Fruit fly (Drosophila melanogaster) whole organism, embryonic: ENCODE results near the gene CG15717.
A peak's percentile ranks its signal among the peaks of the same experiment; 100 is the strongest.

Experiments used
- B-H1 ChIP-seq: fragments of 200-800 bp; sonication (Bioruptor generic); IDR thresholded peaks from 3 replicates; pipeline ENCODE4 v1.3.6; 2022; ENCODE audit warnings: missing biosample characterization, missing genetic modification characterization
- CG10462 ChIP-seq: fragments of 200-800 bp; sonication (Bioruptor generic); optimal IDR thresholded peaks from 2 replicates; lab custom pipeline; 2016; ENCODE audit warnings: missing biosample characterization, missing genetic modification characterization
- CG11723 ChIP-seq: fragments of 200-800 bp; sonication (Bioruptor generic); optimal IDR thresholded peaks from 2 replicates; lab custom pipeline; 2017; ENCODE audit warnings: missing biosample characterization, mild to moderate bottlenecking, missing genetic modification characterization
- CG12071 ChIP-seq: fragments of 200-800 bp; sonication (Bioruptor generic); optimal IDR thresholded peaks from 3 replicates; lab custom pipeline; 2018; ENCODE audit warnings: missing biosample characterization, mild to moderate bottlenecking, missing genetic modification characterization
- CG12299 ChIP-seq: fragments of 200-800 bp; sonication (Bioruptor generic); optimal IDR thresholded peaks from 2 replicates; lab custom pipeline; 2018; ENCODE audit warnings: missing biosample characterization, mild to moderate bottlenecking, missing genetic modification characterization
- CG12769 ChIP-seq: fragments of 200-800 bp; sonication (Bioruptor generic); optimal IDR thresholded peaks from 2 replicates; lab custom pipeline; 2019; ENCODE audit warnings: missing biosample characterization, mild to moderate bottlenecking, missing genetic modification characterization, moderate library complexity
- CG15011 ChIP-seq: fragments of 200-800 bp; sonication (Bioruptor generic); optimal IDR thresholded peaks from 3 replicates; lab custom pipeline; 2018; ENCODE audit warnings: missing biosample characterization, mild to moderate bottlenecking, missing genetic modification characterization
- CG1647 ChIP-seq: fragments of 200-800 bp; sonication (Bioruptor generic); optimal IDR thresholded peaks from 3 replicates; lab custom pipeline; 2016; ENCODE audit warnings: missing biosample characterization, missing genetic modification characterization
- CG16813 ChIP-seq: fragments of 200-800 bp; sonication (Bioruptor generic); IDR thresholded peaks from 3 replicates; pipeline ENCODE4 v1.3.6; 2022; ENCODE audit warnings: missing biosample characterization, missing genetic modification characterization; ENCODE audit not compliant: partially characterized antibody
- CG2116 ChIP-seq: fragments of 200-800 bp; sonication (Bioruptor generic); optimal IDR thresholded peaks from 3 replicates; lab custom pipeline; 2018; ENCODE audit warnings: missing biosample characterization, mild to moderate bottlenecking, missing genetic modification characterization
- CG32767 ChIP-seq: fragments of 200-800 bp; sonication (Bioruptor generic); IDR thresholded peaks from 2 replicates; pipeline ENCODE4 v1.3.6; 2022; ENCODE audit warnings: missing biosample characterization, missing genetic modification characterization
- CG43689 ChIP-seq: fragments of 200-800 bp; sonication (Bioruptor generic); IDR thresholded peaks from 2 replicates; pipeline ENCODE4 v1.3.6; 2022; ENCODE audit warnings: missing biosample characterization, missing genetic modification characterization
- CG8089 ChIP-seq: fragments of 200-800 bp; sonication (Bioruptor generic); optimal IDR thresholded peaks from 3 replicates; lab custom pipeline; 2016; ENCODE audit warnings: missing biosample characterization, missing genetic modification characterization
- CG8290 ChIP-seq, 3 experiments: fragments of 200-800 bp; sonication (Bioruptor generic); optimal IDR thresholded peaks; 2 replicates each; lab custom pipeline; 2016 to 2019; ENCODE audit warnings: missing biosample characterization in 3 of 3, missing genetic modification characterization in 3 of 3, mild to moderate bottlenecking in 2 of 3, moderate library complexity in 1 of 3
- CG8924 ChIP-seq: fragments of 200-800 bp; optimal IDR thresholded peaks from 3 replicates; lab custom pipeline; 2019; ENCODE audit warnings: missing biosample characterization, mild to moderate bottlenecking, missing genetic modification characterization, moderate library complexity
- CG9609 ChIP-seq: fragments of 200-800 bp; sonication (Bioruptor generic); optimal IDR thresholded peaks from 3 replicates; lab custom pipeline; 2016; ENCODE audit warnings: missing biosample characterization, missing genetic modification characterization
- GATAe ChIP-seq: fragments of 200-800 bp; sonication (Bioruptor generic); conservative IDR thresholded peaks from 2 replicates; pipeline ENCODE4 v1.3.6; 2022; ENCODE audit warnings: missing biosample characterization, missing genetic modification characterization
- HHEX ChIP-seq: fragments of 200-800 bp; sonication (Bioruptor generic); optimal IDR thresholded peaks from 3 replicates; lab custom pipeline; 2017; ENCODE audit warnings: missing biosample characterization, mild to moderate bottlenecking, missing genetic modification characterization, missing genetic modification reagents
- Lhr ChIP-seq: fragments of 200-800 bp; sonication (Bioruptor generic); optimal IDR thresholded peaks from 3 replicates; lab custom pipeline; 2017; ENCODE audit warnings: mild to moderate bottlenecking, missing biosample characterization, missing genetic modification reagents, missing genetic modification characterization
- Nf-YA ChIP-seq: fragments of 200-800 bp; sonication (Bioruptor generic); IDR thresholded peaks from 2 replicates; pipeline ENCODE4 v1.3.6; 2022; ENCODE audit warnings: missing biosample characterization, missing genetic modification characterization
- Nf-YB ChIP-seq: fragments of 200-800 bp; sonication (Bioruptor generic); optimal IDR thresholded peaks from 3 replicates; lab custom pipeline; 2019; ENCODE audit warnings: missing biosample characterization, mild to moderate bottlenecking, missing genetic modification characterization, moderate library complexity
- Nf-YC ChIP-seq: fragments of 200-800 bp; optimal IDR thresholded peaks from 3 replicates; lab custom pipeline; 2019; ENCODE audit warnings: missing biosample characterization, mild to moderate bottlenecking, missing genetic modification characterization, moderate library complexity
- Scr ChIP-seq: fragments of 200-800 bp; sonication (Bioruptor generic); IDR thresholded peaks from 2 replicates; pipeline ENCODE4 v1.3.6; 2022; ENCODE audit warnings: missing biosample characterization, missing genetic modification characterization; ENCODE audit not compliant: partially characterized antibody
- Sin3A ChIP-seq: fragments of >200 bp; optimal IDR thresholded peaks from 2 replicates; lab custom pipeline; 2018
- Six4 ChIP-seq: fragments of 200-800 bp; sonication (Bioruptor generic); optimal IDR thresholded peaks from 2 replicates; lab custom pipeline; 2016; ENCODE audit warnings: missing biosample characterization, missing genetic modification characterization
- Xbp1 ChIP-seq: fragments of 200-800 bp; sonication (Bioruptor generic); optimal IDR thresholded peaks from 3 replicates; lab custom pipeline; 2016; ENCODE audit warnings: missing biosample characterization, mild to moderate bottlenecking, missing genetic modification characterization
- ab ChIP-seq: fragments of 200-800 bp; sonication (Bioruptor generic); optimal IDR thresholded peaks from 2 replicates; lab custom pipeline; 2016; ENCODE audit warnings: missing biosample characterization, missing genetic modification characterization
- ash1 ChIP-seq: fragments of 200-800 bp; sonication (Bioruptor generic); optimal IDR thresholded peaks from 2 replicates; lab custom pipeline; 2018; ENCODE audit warnings: missing biosample characterization, mild to moderate bottlenecking, missing genetic modification characterization
- bab2 ChIP-seq: fragments of 200-800 bp; sonication (Bioruptor generic); optimal IDR thresholded peaks from 2 replicates; lab custom pipeline; 2016; ENCODE audit warnings: missing biosample characterization, missing genetic modification characterization
- br ChIP-seq: fragments of >200 bp; optimal IDR thresholded peaks from 2 replicates; lab custom pipeline; 2017
- ci ChIP-seq: fragments of 200-800 bp; sonication (Bioruptor generic); IDR thresholded peaks from 3 replicates; pipeline ENCODE4 v1.3.6; 2022; ENCODE audit warnings: missing biosample characterization, missing genetic modification characterization
- crp ChIP-seq, 2 experiments: fragments of 200-800 bp; sonication (Bioruptor generic); optimal IDR thresholded peaks; 2 replicates in 1 of 2; 3 replicates in 1 of 2; lab custom pipeline; 2017; ENCODE audit warnings: missing biosample characterization in 2 of 2, missing genetic modification characterization in 2 of 2, mild to moderate bottlenecking in 1 of 2, moderate library complexity in 1 of 2
- dimm ChIP-seq: fragments of 200-800 bp; sonication (Bioruptor generic); IDR thresholded peaks from 2 replicates; pipeline ENCODE4 v1.3.6; 2022; ENCODE audit warnings: missing biosample characterization, missing genetic modification characterization
- dmrt99B ChIP-seq: fragments of 200-800 bp; sonication (Bioruptor generic); optimal IDR thresholded peaks from 2 replicates; lab custom pipeline; 2018; ENCODE audit warnings: missing biosample characterization, mild to moderate bottlenecking, missing genetic modification characterization, moderate library complexity
- fu2 ChIP-seq: fragments of 200-800 bp; sonication (Bioruptor generic); optimal IDR thresholded peaks from 2 replicates; lab custom pipeline; 2016; ENCODE audit warnings: missing biosample characterization, missing genetic modification characterization
- gsb-n ChIP-seq: fragments of 200-800 bp; sonication (Bioruptor generic); optimal IDR thresholded peaks from 3 replicates; lab custom pipeline; 2018; ENCODE audit warnings: missing biosample characterization, mild to moderate bottlenecking, missing genetic modification characterization
- ham ChIP-seq: fragments of 200-800 bp; sonication (Bioruptor generic); IDR thresholded peaks from 2 replicates; pipeline ENCODE4 v1.3.6; 2022; ENCODE audit warnings: missing biosample characterization, missing genetic modification characterization
- hkb ChIP-seq, 2 experiments: fragments of 200-800 bp in 1 of 2; fragments of >200 bp in 1 of 2; sonication (Bioruptor generic) in 1 of 2; IDR thresholded peaks in 1 of 2; optimal IDR thresholded peaks in 1 of 2; 2 replicates each; pipeline versions ENCODE4 v1.3.6 to Lab custom; 2017 to 2022; ENCODE audit warnings: missing biosample characterization in 1 of 2, missing genetic modification characterization in 1 of 2
- luna ChIP-seq: fragments of 200-800 bp; sonication (Bioruptor generic); optimal IDR thresholded peaks from 2 replicates; lab custom pipeline; 2016; ENCODE audit warnings: missing biosample characterization, missing genetic modification characterization
- mirr ChIP-seq: fragments of 200-800 bp; sonication (Bioruptor generic); optimal IDR thresholded peaks from 3 replicates; lab custom pipeline; 2018; ENCODE audit warnings: missing biosample characterization, mild to moderate bottlenecking, missing genetic modification characterization
- mld ChIP-seq: fragments of 200-800 bp; sonication (Bioruptor generic); IDR thresholded peaks from 3 replicates; pipeline ENCODE4 v1.3.6; 2022; ENCODE audit warnings: missing biosample characterization, missing genetic modification characterization; ENCODE audit not compliant: partially characterized antibody
- nerfin-1 ChIP-seq: fragments of 200-800 bp; sonication (Bioruptor generic); optimal IDR thresholded peaks from 3 replicates; lab custom pipeline; 2019; ENCODE audit warnings: missing biosample characterization, mild to moderate bottlenecking, missing genetic modification characterization, moderate library complexity
- pnt ChIP-seq: fragments of 200-800 bp; sonication (Bioruptor generic); optimal IDR thresholded peaks from 3 replicates; lab custom pipeline; 2016; ENCODE audit warnings: missing biosample characterization, missing genetic modification characterization
- prd ChIP-seq, 3 experiments: fragments of >200 bp in 2 of 3; fragments of 200-800 bp in 1 of 3; sonication (Bioruptor generic) in 1 of 3; optimal IDR thresholded peaks in 2 of 3; IDR thresholded peaks in 1 of 3; 2 replicates in 2 of 3; 3 replicates in 1 of 3; pipeline versions ENCODE4 v1.3.6 to Lab custom; 2017 to 2022; ENCODE audit warnings: missing biosample characterization in 1 of 3, missing genetic modification characterization in 1 of 3
- salm ChIP-seq: fragments of 200-800 bp; sonication (Bioruptor generic); optimal IDR thresholded peaks from 2 replicates; lab custom pipeline; 2018; ENCODE audit warnings: missing biosample characterization, mild to moderate bottlenecking, missing genetic modification characterization
- scrt ChIP-seq: fragments of 200-800 bp; sonication (Bioruptor generic); optimal IDR thresholded peaks from 2 replicates; lab custom pipeline; 2018; ENCODE audit warnings: missing biosample characterization, mild to moderate bottlenecking, missing genetic modification characterization, moderate library complexity
- so ChIP-seq: fragments of 200-800 bp; sonication (Bioruptor generic); IDR thresholded peaks from 3 replicates; pipeline ENCODE4 v1.3.6; 2022; ENCODE audit warnings: missing biosample characterization, missing genetic modification characterization
- sug ChIP-seq: fragments of 200-800 bp; optimal IDR thresholded peaks from 2 replicates; lab custom pipeline; 2019; ENCODE audit warnings: missing biosample characterization, mild to moderate bottlenecking, missing genetic modification characterization, moderate library complexity
- tgo ChIP-seq: fragments of 200-800 bp; sonication (Bioruptor generic); IDR thresholded peaks from 3 replicates; pipeline ENCODE4 v1.3.6; 2022; ENCODE audit warnings: missing biosample characterization, missing genetic modification characterization
- tup ChIP-seq: fragments of 200-800 bp; sonication (Bioruptor generic); optimal IDR thresholded peaks from 2 replicates; lab custom pipeline; 2016; ENCODE audit warnings: missing biosample characterization, mild to moderate bottlenecking, missing genetic modification characterization, moderate library complexity

CG15717 gene

dm6 chrX:13135702-13136101, 7.0 kb downstream of the CG15717 start (continued):
- TF ChIP-seq bab2 (GFP tag; lab: Kevin White, UChicago): peak; percentile 51
- no peak for TF ChIP-seq CG11723 (GFP tag; lab: Kevin White, UChicago)
- no peak for TF ChIP-seq scrt (GFP tag; lab: Kevin White, UChicago)
- TF ChIP-seq Xbp1 (GFP tag; lab: Kevin White, UChicago): peak; percentile 69
- no peak for TF ChIP-seq crp (GFP tag; optimal IDR thresholded peaks at IDR 0.05; lab: Kevin White, UChicago)
- TF ChIP-seq fu2: peak; percentile 5
- TF ChIP-seq CG43689 (GFP tag; lab: Robert Waterston, UW): peak; percentile 54; the same call in 1 of the 2 replicates
- TF ChIP-seq Sin3A (lab: Kevin White, UChicago): no peak
- no peak for TF ChIP-seq prd (optimal IDR thresholded peaks at IDR 0.05; lab: Kevin White, UChicago)
- TF ChIP-seq prd (GFP tag; IDR thresholded peaks at IDR 0.05; lab: Robert Waterston, UW): peak; percentile 70
- TF ChIP-seq so (GFP tag; lab: Robert Waterston, UW): peak; percentile 45; the same call in 1 of the 3 replicates
- peak; percentile 88 for TF ChIP-seq ci (GFP tag; lab: Robert Waterston, UW)
- TF ChIP-seq CG16813: no peak
- TF ChIP-seq mld (GFP tag; lab: Robert Waterston, UW): no peak
- TF ChIP-seq tgo (GFP tag; lab: Robert Waterston, UW): peak; percentile 60; the same call in 2 of the 3 replicates
- TF ChIP-seq nerfin-1 (tag; lab: Kevin White, UChicago): peak; percentile 53
- no peak for TF ChIP-seq CG12299 (tag; lab: Kevin White, UChicago)
- TF ChIP-seq br (lab: Kevin White, UChicago): no peak
- 0 out of 2 replicates have a peak, but pooled peaks have one; percentile 10 for TF ChIP-seq dimm
- TF ChIP-seq CG8089 (GFP tag; lab: Kevin White, UChicago): peak; percentile 15
- no peak for TF ChIP-seq Scr (GFP tag; lab: Robert Waterston, UW)
- TF ChIP-seq sug: no peak
- TF ChIP-seq CG12769: peak; percentile 39
- no peak for TF ChIP-seq ab
- no peak for TF ChIP-seq Nf-YC
- TF ChIP-seq salm: peak; percentile 20
- TF ChIP-seq CG10462: peak; percentile 17
- peak; percentile 20 for TF ChIP-seq CG15011 (GFP tag; lab: Kevin White, UChicago)
- TF ChIP-seq Nf-YB (GFP tag; lab: Kevin White, UChicago): peak; percentile 9
- TF ChIP-seq dmrt99B: peak; percentile 84
- peak; percentile 16; the same call in 1 of the 3 replicates for TF ChIP-seq B-H1 (GFP tag; lab: Robert Waterston, UW)
- TF ChIP-seq ham (GFP tag; lab: Robert Waterston, UW): no peak
- peak; percentile 47 for TF ChIP-seq pnt (GFP tag; lab: Kevin White, UChicago)
- TF ChIP-seq CG32767 (GFP tag; lab: Robert Waterston, UW): no peak
- TF ChIP-seq CG8924 (tag; lab: Kevin White, UChicago): peak; percentile 50
- TF ChIP-seq tup (GFP tag; lab: Kevin White, UChicago): no peak
- no peak for TF ChIP-seq CG8290 (GFP tag; optimal IDR thresholded peaks at IDR 0.05; lab: Kevin White, UChicago)
- peak in 1 of 2 experiments; percentile 64 for TF ChIP-seq CG8290 (tag; optimal IDR thresholded peaks at IDR 0.05; lab: Kevin White, UChicago)
- no peak for TF ChIP-seq CG2116 (GFP tag; lab: Kevin White, UChicago)
- TF ChIP-seq Nf-YA (GFP tag; lab: Robert Waterston, UW): no peak
- peak; percentile 26 for TF ChIP-seq Six4
- TF ChIP-seq mirr: no peak
- no peak for TF ChIP-seq CG1647
- no peak for TF ChIP-seq gsb-n (tag; lab: Kevin White, UChicago)
- no peak for TF ChIP-seq luna
- TF ChIP-seq hkb (optimal IDR thresholded peaks at IDR 0.05; lab: Kevin White, UChicago): no peak
- TF ChIP-seq hkb (GFP tag; IDR thresholded peaks at IDR 0.05; lab: Robert Waterston, UW): peak; percentile 68
- peak; percentile 8 for TF ChIP-seq HHEX (GFP tag; lab: Kevin White, UChicago)
- no peak for TF ChIP-seq Lhr (GFP tag; lab: Kevin White, UChicago)
- no peak for TF ChIP-seq ash1
- TF ChIP-seq GATAe (GFP tag; lab: Robert Waterston, UW): no peak
- TF ChIP-seq CG9609 (GFP tag; lab: Kevin White, UChicago): no peak
- TF ChIP-seq CG12071: peak; percentile 60
